Fruit fly (Drosophila melanogaster): ENCODE results near the gene MESR3.

dm6 chr2L:18568715-18569114, 48.3 kb upstream of the MESR3 start:
- TF ChIP-seq psq (GFP tag; optimal IDR thresholded peaks at IDR 0.05) (no peak), Rel (GFP tag; optimal IDR thresholded peaks at IDR 0.05) (no peak), Rel (tag; optimal IDR thresholded peaks at IDR 0.05) (no peak), usp (GFP tag; optimal IDR thresholded peaks at IDR 0.05) (no peak), Myc (optimal IDR thresholded peaks at IDR 0.05) (no peak)

Data from whole organism, wandering third instar larva.